Worm (Caenorhabditis elegans) whole organism, L2 larva: ENCODE results near the gene F38E9.4.

Experiments
- C34F6.9 ChIP-seq: fragments of 150-350 bp; optimal IDR thresholded peaks from 2 replicates; lab custom pipeline; 2014; ENCODE audit warnings: missing biosample characterization, missing genetic modification characterization
- F13H6.1 ChIP-seq: sonication (generic microtip); optimal IDR thresholded peaks from 2 replicates; lab custom pipeline; 2016; ENCODE audit warnings: missing genetic modification characterization, missing compliant biosample characterization
- alr-1 ChIP-seq: fragments of 150-350 bp; optimal IDR thresholded peaks from 2 replicates; lab custom pipeline; 2014; ENCODE audit warnings: missing biosample characterization, missing genetic modification characterization
- aly-2 ChIP-seq: fragments of 150-350 bp; optimal IDR thresholded peaks from 2 replicates; lab custom pipeline; 2014; ENCODE audit warnings: missing biosample characterization, missing genetic modification characterization
- blmp-1 ChIP-seq: sonication (generic microtip); optimal IDR thresholded peaks from 2 replicates; lab custom pipeline; 2017; ENCODE audit warnings: missing genetic modification characterization, mild to moderate bottlenecking, missing compliant biosample characterization, antibody characterized with exemption, moderate library complexity; ENCODE audit not compliant: insufficient read depth
- ceh-16 ChIP-seq: fragments of 150-350 bp; optimal IDR thresholded peaks from 2 replicates; lab custom pipeline; 2014; ENCODE audit warnings: missing biosample characterization, missing genetic modification characterization
- ceh-82 ChIP-seq: fragments of 150-350 bp; optimal IDR thresholded peaks from 2 replicates; lab custom pipeline; 2014; ENCODE audit warnings: missing biosample characterization, missing genetic modification characterization
- crh-2 ChIP-seq: sonication (generic microtip); optimal IDR thresholded peaks from 2 replicates; lab custom pipeline; 2017; ENCODE audit warnings: missing biosample characterization, missing genetic modification characterization
- egl-27 ChIP-seq: sonication (generic microtip); optimal IDR thresholded peaks from 3 replicates; lab custom pipeline; 2017; ENCODE audit warnings: missing biosample characterization, missing genetic modification reagents, missing genetic modification characterization
- elt-1 ChIP-seq: fragments of 150-350 bp; optimal IDR thresholded peaks from 2 replicates; lab custom pipeline; 2014; ENCODE audit warnings: missing biosample characterization, missing genetic modification characterization
- elt-3 ChIP-seq: sonication (generic microtip); optimal IDR thresholded peaks from 2 replicates; lab custom pipeline; 2017; ENCODE audit warnings: missing biosample characterization, missing genetic modification characterization
- fos-1 ChIP-seq: fragments of 150-350 bp; optimal IDR thresholded peaks from 2 replicates; lab custom pipeline; 2014; ENCODE audit warnings: missing biosample characterization, missing genetic modification characterization
- lin-11 ChIP-seq: fragments of 150-350 bp; sonication (generic microtip); optimal IDR thresholded peaks from 2 replicates; lab custom pipeline; 2014; ENCODE audit warnings: missing biosample characterization, missing genetic modification characterization, inconsistent platforms, mixed read lengths
- lin-13 ChIP-seq: fragments of 150-350 bp; optimal IDR thresholded peaks from 2 replicates; lab custom pipeline; 2014; ENCODE audit warnings: missing biosample characterization, missing genetic modification reagents, missing genetic modification characterization
- lin-39 ChIP-seq: fragments of 150-350 bp; optimal IDR thresholded peaks from 2 replicates; lab custom pipeline; 2014; ENCODE audit warnings: missing biosample characterization, missing genetic modification reagents, missing genetic modification characterization
- mab-5 ChIP-seq: fragments of 150-350 bp; optimal IDR thresholded peaks from 2 replicates; lab custom pipeline; 2014; ENCODE audit warnings: missing biosample characterization, missing genetic modification characterization
- mdl-1 ChIP-seq, 2 experiments: fragments of 150-350 bp in 1 of 2; sonication (generic microtip) in 1 of 2; optimal IDR thresholded peaks; 2 replicates each; lab custom pipeline; 2017; ENCODE audit warnings: missing biosample characterization in 2 of 2, missing genetic modification characterization in 2 of 2
- nhr-11 ChIP-seq: fragments of 150-350 bp; optimal IDR thresholded peaks from 2 replicates; lab custom pipeline; 2014; ENCODE audit warnings: missing biosample characterization, missing genetic modification characterization
- nhr-129 ChIP-seq: fragments of 150-350 bp; optimal IDR thresholded peaks from 2 replicates; lab custom pipeline; 2014; ENCODE audit warnings: missing biosample characterization, missing genetic modification characterization
- nhr-23 ChIP-seq: fragments of 150-350 bp; optimal IDR thresholded peaks from 2 replicates; lab custom pipeline; 2014; ENCODE audit warnings: missing biosample characterization, missing genetic modification reagents, missing genetic modification characterization
- nhr-25 ChIP-seq: fragments of 150-350 bp; sonication (generic microtip); optimal IDR thresholded peaks from 3 replicates; lab custom pipeline; 2014; ENCODE audit warnings: missing biosample characterization, missing genetic modification characterization
- nhr-6 ChIP-seq: fragments of 150-350 bp; optimal IDR thresholded peaks from 2 replicates; lab custom pipeline; 2014; ENCODE audit warnings: missing biosample characterization, missing genetic modification characterization
- nhr-77 ChIP-seq: fragments of 150-350 bp; optimal IDR thresholded peaks from 2 replicates; lab custom pipeline; 2014; ENCODE audit warnings: missing biosample characterization, missing genetic modification characterization
- peb-1 ChIP-seq: fragments of 150-350 bp; optimal IDR thresholded peaks from 2 replicates; lab custom pipeline; 2014; ENCODE audit warnings: missing biosample characterization, missing genetic modification characterization
- skn-1 ChIP-seq: sonication (generic microtip); optimal IDR thresholded peaks from 2 replicates; lab custom pipeline; 2017; ENCODE audit warnings: missing biosample characterization, missing genetic modification characterization
- sma-3 ChIP-seq: sonication (generic microtip); optimal IDR thresholded peaks from 2 replicates; lab custom pipeline; 2016; ENCODE audit warnings: missing genetic modification reagents, missing genetic modification characterization, missing compliant biosample characterization
- sma-9 ChIP-seq, 2 experiments: fragments of 150-350 bp in 1 of 2; sonication (generic microtip) in 1 of 2; optimal IDR thresholded peaks; 2 replicates each; lab custom pipeline; 2014 to 2016; ENCODE audit warnings: missing genetic modification characterization in 2 of 2, mild to moderate bottlenecking in 1 of 2, missing biosample characterization in 1 of 2, missing compliant biosample characterization in 1 of 2, missing genetic modification reagents in 1 of 2, moderate library complexity in 1 of 2
- unc-39 ChIP-seq: fragments of 150-350 bp; optimal IDR thresholded peaks from 2 replicates; lab custom pipeline; 2014; ENCODE audit warnings: missing biosample characterization, missing genetic modification characterization
- zag-1 ChIP-seq: fragments of 150-350 bp; optimal IDR thresholded peaks from 2 replicates; lab custom pipeline; 2014; ENCODE audit warnings: missing biosample characterization, missing genetic modification characterization
- ztf-4 ChIP-seq: fragments of 150-350 bp; optimal IDR thresholded peaks from 2 replicates; lab custom pipeline; 2014; ENCODE audit warnings: missing biosample characterization, missing genetic modification characterization

The F38E9.4 gene

DNA sequence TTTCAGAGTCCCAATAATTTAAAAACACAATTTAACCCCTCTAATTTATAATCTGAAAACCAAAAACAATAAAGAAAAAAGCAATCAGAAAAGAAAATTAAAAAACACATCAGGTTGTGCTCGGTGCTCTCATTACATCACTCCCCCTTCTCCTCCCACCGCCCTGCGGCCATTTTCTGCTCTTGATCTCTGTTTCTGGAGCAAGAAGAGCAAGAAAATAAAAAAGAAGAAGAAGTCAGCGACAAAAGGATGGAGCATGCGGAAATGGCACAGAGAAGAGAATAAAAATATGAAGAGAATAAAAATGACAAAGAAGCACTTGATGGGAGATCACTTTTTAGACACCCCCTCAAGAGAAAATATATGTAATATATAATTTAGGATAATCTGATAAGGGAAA, 32.9 kb downstream of the F38E9.4 start (continued):
- no peak for TF ChIP-seq ceh-16

ce11 chrX:16485322-16485721, 33.6 kb downstream of the F38E9.4 start:
- TF ChIP-seq elt-3 (no peak), ztf-4 (tag; lab: Kevin White, UChicago) (no peak), lin-13 (no peak), fos-1 (no peak), nhr-6 (tag; lab: Kevin White, UChicago) (no peak), F13H6.1 (tag; lab: Kevin White, UChicago) (no peak), crh-2 (tag; lab: Kevin White, UChicago) (no peak), mab-5 (tag; lab: Kevin White, UChicago) (no peak), peb-1 (tag; lab: Kevin White, UChicago) (no peak), elt-1 (tag; lab: Kevin White, UChicago) (no peak), blmp-1 (tag; lab: Kevin White, UChicago) (no peak), unc-39 (tag; lab: Kevin White, UChicago) (no peak)

DNA sequence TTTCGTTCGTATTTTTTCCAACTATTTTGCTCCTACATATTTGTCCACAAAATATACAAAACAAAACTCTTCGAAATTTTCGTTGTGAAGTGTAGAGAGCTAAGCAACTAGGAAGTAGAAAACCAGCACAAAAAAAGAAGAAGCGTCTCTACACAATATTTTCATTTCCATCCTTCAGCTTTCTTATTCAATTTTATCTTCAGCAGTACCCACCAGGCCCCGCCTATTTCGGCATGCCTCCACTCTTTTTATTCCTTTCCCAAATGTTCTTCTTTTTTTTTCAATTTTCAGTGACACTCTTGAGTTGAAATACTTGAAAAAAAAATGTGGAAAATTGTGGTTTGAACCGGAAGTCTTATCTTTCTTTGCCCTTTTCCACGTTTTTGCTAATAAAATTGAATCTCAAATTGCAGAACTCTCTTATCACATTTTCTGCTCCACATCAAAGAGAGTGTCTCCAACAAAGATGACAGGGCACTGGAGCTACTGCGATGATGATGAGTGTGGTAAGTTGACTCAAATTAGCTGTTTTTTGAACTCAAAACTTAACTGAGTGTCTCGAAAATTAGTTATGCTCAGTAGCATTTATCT, 35.4 kb downstream of the F38E9.4 start, which contains the start of gene cah-3:
cah-3 (plus strand) TSS at position 414 of the 591 bp plus-strand sequence.
- TF ChIP-seq lin-11 (no peak), sma-3 (no peak), mdl-1 (tag; optimal IDR thresholded peaks at IDR 0.05; lab: Kevin White, UChicago) (peak in 1 of 2 experiments; percentile 15), nhr-6 (tag; lab: Kevin White, UChicago) (no peak), nhr-23 (no peak), sma-9 (GFP tag; optimal IDR thresholded peaks at IDR 0.05; lab: Kevin White, UChicago) (peak; percentile 7), sma-9 (tag; optimal IDR thresholded peaks at IDR 0.05; lab: Kevin White, UChicago) (no peak), C34F6.9 (tag; lab: Kevin White, UChicago) (no peak), fos-1 (peak; percentile 88), aly-2 (tag; lab: Kevin White, UChicago) (no peak), lin-13 (no peak), zag-1 (tag; lab: Kevin White, UChicago) (no peak), ceh-16 (no peak), crh-2 (tag; lab: Kevin White, UChicago) (peak; percentile 61), lin-39 (tag; lab: Kevin White, UChicago) (no peak), alr-1 (tag; lab: Kevin White, UChicago) (no peak), nhr-129 (tag; lab: Kevin White, UChicago) (no peak)

DNA sequence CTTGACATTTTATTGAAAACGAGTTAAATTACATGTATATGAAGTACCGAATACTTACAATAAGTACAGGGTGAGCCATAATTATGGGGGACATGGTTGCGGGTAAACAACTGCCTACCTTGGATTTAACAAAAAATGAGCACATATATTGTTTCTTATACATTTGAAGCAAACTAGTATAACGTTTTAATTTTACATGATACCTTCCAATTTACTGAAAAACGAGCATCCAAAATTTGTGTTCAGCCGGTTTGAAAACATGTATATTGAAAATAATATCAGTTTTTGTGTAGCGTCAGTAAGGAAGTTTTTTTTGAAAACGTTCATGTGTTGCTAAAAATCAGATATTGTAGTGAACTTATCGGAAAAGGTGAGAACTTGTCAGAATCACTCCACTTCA, 39.0 kb downstream of the F38E9.4 start:
- TF ChIP-seq nhr-25 (tag; lab: Kevin White, UChicago) (no peak), skn-1 (tag; lab: Kevin White, UChicago) (no peak), lin-11 (no peak), lin-13 (no peak), nhr-23 (no peak)

DNA sequence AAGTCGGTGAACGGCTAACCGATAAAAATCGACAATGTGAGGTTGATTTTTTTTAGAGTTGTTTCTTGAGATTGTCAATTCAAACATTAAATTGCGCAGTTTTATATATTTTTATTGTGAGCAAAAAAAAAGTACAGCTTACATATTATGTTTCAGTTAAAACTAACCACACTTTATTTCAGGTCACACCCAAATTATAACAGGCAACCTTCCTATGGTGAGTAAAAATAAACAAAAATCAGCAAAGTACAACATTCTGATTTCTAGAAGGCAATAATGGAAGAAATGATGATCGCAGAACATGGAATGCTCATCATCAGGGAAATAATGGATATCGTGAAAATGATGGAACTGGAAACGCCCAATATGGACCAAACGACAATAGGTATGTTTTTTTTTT, 42.9 kb downstream of the F38E9.4 start, which contains the start of gene K05G3.2:
K05G3.2 (plus strand) TSS at position 301 of the 400 bp plus-strand sequence.
- TF ChIP-seq nhr-11 (no peak), nhr-6 (tag; lab: Kevin White, UChicago) (no peak), egl-27 (tag; lab: Kevin White, UChicago) (no peak), nhr-25 (tag; lab: Kevin White, UChicago) (no peak), sma-9 (GFP tag; optimal IDR thresholded peaks at IDR 0.05; lab: Kevin White, UChicago) (no peak), sma-9 (tag; optimal IDR thresholded peaks at IDR 0.05; lab: Kevin White, UChicago) (no peak), nhr-77 (tag; lab: Kevin White, UChicago) (no peak)

- TF ChIP-seq crh-2 (tag; lab: Kevin White, UChicago) (no peak), F13H6.1 (tag; lab: Kevin White, UChicago) (no peak), lin-13 (no peak), egl-27 (tag; lab: Kevin White, UChicago) (no peak), ceh-82 (tag; lab: Kevin White, UChicago) (no peak)
- TF ChIP-seq, all 48 proteins: peak for 0
Measured at ce11 chrX:16501032-16501431, 49.3 kb downstream of the F38E9.4 start, which contains the start of gene K05G3.1. K05G3.1 (plus strand) TSS chrX:16501332.
